Fruit fly (Drosophila melanogaster): ENCODE results near the gene CG3437.

The CG3437 gene

dm6 chr3L:9429665-9430607, 27.5 kb downstream of the CG3437 start, which contains the start of the genes RpS17 and MTF-1 (continued):
- TF ChIP-seq chif (GFP tag; optimal IDR thresholded peaks at IDR 0.05) (peak in 1 of 2 experiments; percentile 24), sens-2 (GFP tag; IDR thresholded peaks at IDR 0.05) (0 out of 2 replicates have a peak, but pooled peaks have one; percentile 27), CG2199 (GFP tag; IDR thresholded peaks at IDR 0.05) (no peak), inv (GFP tag; IDR thresholded peaks at IDR 0.05; ENCODE audit: partially characterized antibody) (no peak), E2f1 (GFP tag; IDR thresholded peaks at IDR 0.05) (no peak), CG42726 (GFP tag; IDR thresholded peaks at IDR 0.05; ENCODE audit: partially characterized antibody) (no peak), Myb (GFP tag; optimal IDR thresholded peaks at IDR 0.05) (no peak), CG14050 (GFP tag; IDR thresholded peaks at IDR 0.05) (peak; percentile 42; the same call in 2 of the 3 replicates), CG6765 (GFP tag; optimal IDR thresholded peaks at IDR 0.05) (peak; percentile 73), bab2 (GFP tag; optimal IDR thresholded peaks at IDR 0.05) (no peak), Oli (tag; optimal IDR thresholded peaks at IDR 0.05) (peak; percentile 40), CG31224 (GFP tag; IDR thresholded peaks at IDR 0.05) (no peak), ind (GFP tag; optimal IDR thresholded peaks at IDR 0.05) (no peak), ham (GFP tag; IDR thresholded peaks at IDR 0.05) (no peak), CG8089 (GFP tag; optimal IDR thresholded peaks at IDR 0.05) (peak; percentile 22), tap (tag; optimal IDR thresholded peaks at IDR 0.05) (peak; percentile 26), sc (optimal IDR thresholded peaks at IDR 0.05) (no peak), sc (GFP tag; optimal IDR thresholded peaks at IDR 0.05) (peak; percentile 23), Xbp1 (GFP tag; optimal IDR thresholded peaks at IDR 0.05) (peak; percentile 41), CrebB (tag; optimal IDR thresholded peaks at IDR 0.05) (peak; percentile 52), exex (tag; optimal IDR thresholded peaks at IDR 0.05) (peak; percentile 45), phol (tag; optimal IDR thresholded peaks at IDR 0.05) (peak; percentile 44), GATAe (GFP tag; conservative IDR thresholded peaks at IDR 0.05) (no peak), Dip3 (GFP tag; optimal IDR thresholded peaks at IDR 0.05) (peak; percentile 17), Ets65A (GFP tag) (peak; percentile 85), CG14014 (GFP tag; IDR thresholded peaks at IDR 0.05) (peak; percentile 39; the same call in 1 of the 2 replicates), Hand (GFP tag; optimal IDR thresholded peaks at IDR 0.05) (peak; percentile 37), B-H1 (GFP tag; IDR thresholded peaks at IDR 0.05) (peak; percentile 12; the same call in 1 of the 3 replicates), CG8478 (optimal IDR thresholded peaks at IDR 0.05) (no peak), zfh1 (GFP tag; IDR thresholded peaks at IDR 0.05) (peak; percentile 68; the same call in 2 of the 3 replicates), gcm (GFP tag; optimal IDR thresholded peaks at IDR 0.05) (peak; percentile 46), peb (GFP tag; IDR thresholded peaks at IDR 0.05) (no peak), CG14441 (GFP tag; IDR thresholded peaks at IDR 0.05) (peak; percentile 21; the same call in 1 of the 2 replicates), usp (GFP tag; optimal IDR thresholded peaks at IDR 0.05) (no peak), CG18262 (tag; optimal IDR thresholded peaks at IDR 0.05) (peak; percentile 50), CG8290 (GFP tag; optimal IDR thresholded peaks at IDR 0.05) (peak; percentile 0), CG8290 (tag; optimal IDR thresholded peaks at IDR 0.05) (peak in 1 of 2 experiments; percentile 53), chn (GFP tag; optimal IDR thresholded peaks at IDR 0.05) (no peak), Lhr (GFP tag; optimal IDR thresholded peaks at IDR 0.05) (peak; percentile 72), vfl (GFP tag; optimal IDR thresholded peaks at IDR 0.05) (no peak), CG2875 (GFP tag; optimal IDR thresholded peaks at IDR 0.05) (no peak), fu2 (GFP tag; optimal IDR thresholded peaks at IDR 0.05) (no peak), ssp (GFP tag; IDR thresholded peaks at IDR 0.05) (no peak), CG12299 (tag; optimal IDR thresholded peaks at IDR 0.05) (peak; percentile 23), CG12942 (GFP tag; optimal IDR thresholded peaks at IDR 0.05) (peak; percentile 25), CG4328 (GFP tag; optimal IDR thresholded peaks at IDR 0.05) (peak; percentile 63), CG3838 (GFP tag; optimal IDR thresholded peaks at IDR 0.05) (no peak), Mes4 (GFP tag; optimal IDR thresholded peaks at IDR 0.05) (peak; percentile 78), CG10959 (GFP tag; IDR thresholded peaks at IDR 0.05) (no peak), crp (GFP tag; optimal IDR thresholded peaks at IDR 0.05) (no peak)
